Worm (Caenorhabditis elegans) whole organism, late embryonic: ENCODE measurements around the gene T04A11.4.
"Not testable (repeated sequence)": the region's sequence is repeated elsewhere in the genome, so short reads cannot be mapped to it uniquely, and the experiment has no call there.

Experiments
- C38D4.7 ChIP-seq: fragments of 200-800 bp; sonication (Bioruptor generic); optimal IDR thresholded peaks from 2 replicates; lab custom pipeline; 2018; ENCODE audit warnings: mild to moderate bottlenecking, missing genetic modification characterization, moderate library complexity, missing compliant biosample characterization
- ceh-18 ChIP-seq: sonication (generic microtip); optimal IDR thresholded peaks from 2 replicates; lab custom pipeline; 2016; ENCODE audit warnings: missing genetic modification characterization, missing compliant biosample characterization
- ceh-2 ChIP-seq: sonication (generic microtip); optimal IDR thresholded peaks from 2 replicates; lab custom pipeline; 2016; ENCODE audit warnings: missing genotype, missing genetic modification characterization, missing compliant biosample characterization
- ceh-22 ChIP-seq: sonication (generic microtip); optimal IDR thresholded peaks from 2 replicates; lab custom pipeline; 2017; ENCODE audit warnings: missing biosample characterization, missing genetic modification characterization
- ceh-31 ChIP-seq: sonication (generic microtip); optimal IDR thresholded peaks from 2 replicates; lab custom pipeline; 2016; ENCODE audit warnings: missing genetic modification characterization, missing compliant biosample characterization
- ceh-45 ChIP-seq: fragments of 200-800 bp; sonication (Bioruptor generic); IDR thresholded peaks from 2 replicates; pipeline ENCODE4 v1.3.6; 2022; ENCODE audit warnings: missing genetic modification reagents, missing genetic modification characterization, missing compliant biosample characterization
- ceh-9 ChIP-seq: sonication (generic microtip); optimal IDR thresholded peaks from 2 replicates; lab custom pipeline; 2016; ENCODE audit warnings: mild to moderate bottlenecking, missing genetic modification characterization, inconsistent platforms, missing compliant biosample characterization
- elt-4 ChIP-seq: sonication (generic microtip); optimal IDR thresholded peaks from 2 replicates; lab custom pipeline; 2016; ENCODE audit warnings: missing genetic modification characterization, missing compliant biosample characterization
- ets-4 ChIP-seq: sonication (generic microtip); optimal IDR thresholded peaks from 2 replicates; lab custom pipeline; 2016; ENCODE audit warnings: missing genetic modification characterization, missing compliant biosample characterization
- fax-1 ChIP-seq: sonication (generic microtip); optimal IDR thresholded peaks from 2 replicates; lab custom pipeline; 2016; ENCODE audit warnings: missing genotype, missing genetic modification characterization, missing compliant biosample characterization
- fkh-10 ChIP-seq: fragments of 150-350 bp; optimal IDR thresholded peaks from 2 replicates; lab custom pipeline; 2014; ENCODE audit warnings: missing biosample characterization, missing genetic modification reagents, missing genetic modification characterization
- fkh-6 ChIP-seq: sonication (generic microtip); optimal IDR thresholded peaks from 2 replicates; lab custom pipeline; 2016; ENCODE audit warnings: missing genetic modification characterization, missing compliant biosample characterization
- hlh-13 ChIP-seq: fragments of 200-800 bp; sonication (Bioruptor generic); optimal IDR thresholded peaks from 2 replicates; lab custom pipeline; 2018; ENCODE audit warnings: mild to moderate bottlenecking, missing genetic modification characterization, missing compliant biosample characterization
- hlh-30 ChIP-seq: sonication (generic microtip); optimal IDR thresholded peaks from 2 replicates; lab custom pipeline; 2017; ENCODE audit warnings: antibody characterized with exemption, missing genetic modification characterization, missing compliant biosample characterization; ENCODE audit not compliant: insufficient read depth
- hlh-8 ChIP-seq: sonication (generic microtip); optimal IDR thresholded peaks from 2 replicates; lab custom pipeline; 2016; ENCODE audit warnings: missing genotype, missing genetic modification characterization, missing compliant biosample characterization
- lin-11 ChIP-seq: fragments of 200-800 bp; sonication (Bioruptor generic); optimal IDR thresholded peaks from 2 replicates; lab custom pipeline; 2018; ENCODE audit warnings: mild to moderate bottlenecking, missing genetic modification characterization, missing compliant biosample characterization
- mec-3 ChIP-seq: sonication (generic microtip); optimal IDR thresholded peaks from 2 replicates; lab custom pipeline; 2016; ENCODE audit warnings: borderline replicate concordance, missing genetic modification characterization, missing compliant biosample characterization
- nfya-1 ChIP-seq: sonication (generic microtip); optimal IDR thresholded peaks from 2 replicates; lab custom pipeline; 2017; ENCODE audit warnings: missing genetic modification characterization, mild to moderate bottlenecking, missing compliant biosample characterization, antibody characterized with exemption, moderate library complexity
- nhr-232 ChIP-seq: sonication (generic microtip); optimal IDR thresholded peaks from 2 replicates; lab custom pipeline; 2016; ENCODE audit warnings: missing genetic modification characterization, missing compliant biosample characterization
- npax-4 ChIP-seq: sonication (generic microtip); optimal IDR thresholded peaks from 2 replicates; lab custom pipeline; 2016; ENCODE audit warnings: missing genetic modification characterization, missing compliant biosample characterization
- odd-2 ChIP-seq: sonication (generic microtip); optimal IDR thresholded peaks from 2 replicates; lab custom pipeline; 2017; ENCODE audit warnings: antibody characterized with exemption, mild to moderate bottlenecking, missing genetic modification characterization, missing compliant biosample characterization
- pag-3 ChIP-seq: sonication (generic microtip); optimal IDR thresholded peaks from 2 replicates; lab custom pipeline; 2016; ENCODE audit warnings: missing compliant biosample characterization, missing genetic modification characterization, borderline replicate concordance
- pax-1 ChIP-seq: fragments of 150-350 bp; optimal IDR thresholded peaks from 2 replicates; lab custom pipeline; 2014; ENCODE audit warnings: missing biosample characterization, missing genetic modification characterization
- pha-4 ChIP-seq: fragments of 150-350 bp; optimal IDR thresholded peaks from 2 replicates; lab custom pipeline; 2018; ENCODE audit warnings: missing biosample characterization, missing genetic modification reagents, missing genetic modification characterization
- pqm-1 ChIP-seq: sonication (generic microtip); optimal IDR thresholded peaks from 2 replicates; lab custom pipeline; 2016; ENCODE audit warnings: missing genetic modification characterization, missing compliant biosample characterization
- ref-2 ChIP-seq: sonication (generic microtip); optimal IDR thresholded peaks from 2 replicates; lab custom pipeline; 2016; ENCODE audit warnings: missing genetic modification characterization, missing compliant biosample characterization
- rnt-1 ChIP-seq: sonication (generic microtip); optimal IDR thresholded peaks from 2 replicates; lab custom pipeline; 2016; ENCODE audit warnings: missing genetic modification characterization, missing compliant biosample characterization
- sdc-2 ChIP-seq: sonication (generic microtip); optimal IDR thresholded peaks from 2 replicates; lab custom pipeline; 2016; ENCODE audit warnings: missing genotype, missing genetic modification characterization, missing compliant biosample characterization
- tbx-2 ChIP-seq: sonication (generic microtip); optimal IDR thresholded peaks from 2 replicates; lab custom pipeline; 2016; ENCODE audit warnings: missing genetic modification characterization, missing compliant biosample characterization
- tbx-7 ChIP-seq: sonication (generic microtip); optimal IDR thresholded peaks from 2 replicates; lab custom pipeline; 2016; ENCODE audit warnings: missing genotype, missing genetic modification characterization, missing compliant biosample characterization
- ttx-3 ChIP-seq: sonication (generic microtip); optimal IDR thresholded peaks from 2 replicates; lab custom pipeline; 2016; ENCODE audit warnings: missing genetic modification reagents, missing genetic modification characterization, missing compliant biosample characterization
- unc-3 ChIP-seq, 2 experiments: fragments of 200-800 bp in 1 of 2; sonication (Bioruptor generic) in 1 of 2; sonication (generic microtip) in 1 of 2; conservative IDR thresholded peaks in 1 of 2; optimal IDR thresholded peaks in 1 of 2; 2 replicates each; pipeline versions ENCODE4 v1.3.6 to Lab custom; 2016 to 2022; ENCODE audit warnings: missing compliant biosample characterization in 2 of 2, missing genetic modification characterization in 2 of 2, missing genetic modification reagents in 1 of 2
- unc-55 ChIP-seq: sonication (generic microtip); optimal IDR thresholded peaks from 2 replicates; lab custom pipeline; 2017; ENCODE audit warnings: missing biosample characterization, missing genetic modification reagents, missing genetic modification characterization
- zip-5 ChIP-seq: sonication (generic microtip); optimal IDR thresholded peaks from 2 replicates; lab custom pipeline; 2016; ENCODE audit warnings: missing genetic modification characterization, missing compliant biosample characterization
- ztf-16 ChIP-seq: sonication (generic microtip); optimal IDR thresholded peaks from 2 replicates; lab custom pipeline; 2017; ENCODE audit warnings: missing genetic modification characterization, missing compliant biosample characterization

The T04A11.4 gene

ce11 chrIV:12495196-12495595, 10.8 kb upstream of the T04A11.4 start, which contains the start of gene sru-20:
TSS of gene sru-20 (plus strand) at chrIV:12495496.
- TF ChIP-seq tbx-7 (no peak), C38D4.7 (GFP tag; lab: Kevin White, UChicago) (no peak)
- TF ChIP-seq, all 69 proteins: peak for 0

ce11 chrIV:12490491-12490890, 6.1 kb upstream of the T04A11.4 start, which contains the start of gene him-6:
TSS of gene him-6 (plus strand) at chrIV:12490791.
- TF ChIP-seq nhr-232 (tag; lab: Kevin White, UChicago) (no peak), pag-3 (tag; lab: Kevin White, UChicago) (no peak), nfya-1 (tag; lab: Kevin White, UChicago) (no peak), rnt-1 (no peak), pqm-1 (tag; lab: Kevin White, UChicago) (no peak), tbx-7 (no peak), fkh-6 (no peak), ref-2 (tag; lab: Kevin White, UChicago) (no peak), ztf-16 (no peak), ceh-2 (tag; lab: Kevin White, UChicago) (no peak), lin-11 (tag; lab: Kevin White, UChicago) (no peak), odd-2 (tag; lab: Kevin White, UChicago) (no peak)

- TF ChIP-seq fkh-6 (no peak), ceh-31 (tag; lab: Kevin White, UChicago) (no peak)
Measured at ce11 chrIV:12487194-12487593, 2.8 kb upstream of the T04A11.4 start, which contains the start of gene sru-26. TSS of gene sru-26 (plus strand) at chrIV:12487494.

ce11 chrIV:12478711-12479110, 5.7 kb downstream of the T04A11.4 start, which contains the start of gene igdb-1:
TSS of gene igdb-1 (plus strand) at chrIV:12479011.
- not testable (repeated sequence) for TF ChIP-seq ceh-9 (tag; lab: Kevin White, UChicago); odd-2 (tag; lab: Kevin White, UChicago); hlh-13 (GFP tag; lab: Kevin White, UChicago)
- TF ChIP-seq, all 69 proteins: peak for 0; not testable (repeated sequence) for 69

- TF ChIP-seq ceh-22 (tag; lab: Kevin White, UChicago); pax-1 (tag; lab: Kevin White, UChicago); tbx-7: not testable (repeated sequence)
Measured at ce11 chrIV:12476942-12477341, 7.4 kb downstream of the T04A11.4 start, which contains the start of gene T04A11.1. TSS of gene T04A11.1 (minus strand) at chrIV:12477042.

ce11 chrIV:12468359-12468758, 16.0 kb downstream of the T04A11.4 start, which contains the start of gene igdb-2:
TSS of gene igdb-2 (plus strand) at chrIV:12468659.
- TF ChIP-seq fkh-10 (GFP tag; lab: Kevin White, UChicago) (no peak), npax-4 (tag; lab: Kevin White, UChicago) (no peak), lin-11 (tag; lab: Kevin White, UChicago) (no peak), hlh-13 (GFP tag; lab: Kevin White, UChicago) (no peak), ceh-45 (no peak), pha-4 (tag; lab: Kevin White, UChicago) (no peak), elt-4 (tag; lab: Kevin White, UChicago) (no peak), unc-3 (GFP tag; conservative IDR thresholded peaks at IDR 0.05; lab: Robert Waterston, UW) (no peak), unc-3 (tag; optimal IDR thresholded peaks at IDR 0.05; lab: Kevin White, UChicago) (no peak), mec-3 (tag; lab: Kevin White, UChicago) (no peak), tbx-2 (tag; lab: Kevin White, UChicago) (no peak), ceh-18 (tag; lab: Kevin White, UChicago) (no peak), nhr-232 (tag; lab: Kevin White, UChicago) (no peak)
- TF ChIP-seq, all 69 proteins: peak for 0

ce11 chrIV:12467761-12468160, 16.6 kb downstream of the T04A11.4 start:
- TF ChIP-seq unc-55 (GFP tag; lab: Kevin White, UChicago) = no peak
- TF ChIP-seq zip-5 (tag; lab: Kevin White, UChicago) = no peak
- no peak for TF ChIP-seq hlh-30
- no peak for TF ChIP-seq fax-1 (tag; lab: Kevin White, UChicago)
- TF ChIP-seq hlh-8 (tag; lab: Kevin White, UChicago) = no peak
- TF ChIP-seq ttx-3 (tag; lab: Kevin White, UChicago) = no peak
- no peak for TF ChIP-seq ets-4 (tag; lab: Kevin White, UChicago)
- no peak for TF ChIP-seq sdc-2 (tag; lab: Kevin White, UChicago)
- no peak for TF ChIP-seq mec-3 (tag; lab: Kevin White, UChicago)
